Fruit fly (Drosophila melanogaster) whole organism, embryonic: ENCODE data around the gene Vha100-2.
A peak's percentile ranks its signal among the peaks of the same experiment; 100 is the strongest.

Experiments used
- Atf6 ChIP-seq: fragments of 200-800 bp; sonication (Bioruptor generic); IDR thresholded peaks from 2 replicates; pipeline ENCODE4 v1.3.6; 2022; ENCODE audit warnings: missing biosample characterization, missing genetic modification characterization
- B-H1 ChIP-seq: fragments of 200-800 bp; sonication (Bioruptor generic); IDR thresholded peaks from 3 replicates; pipeline ENCODE4 v1.3.6; 2022; ENCODE audit warnings: missing biosample characterization, missing genetic modification characterization
- CG10431 ChIP-seq: fragments of 200-800 bp; sonication (Bioruptor generic); optimal IDR thresholded peaks from 3 replicates; lab custom pipeline; 2018; ENCODE audit warnings: missing biosample characterization, mild to moderate bottlenecking, missing genetic modification characterization
- CG10979 ChIP-seq: fragments of 200-800 bp; sonication (Bioruptor generic); optimal IDR thresholded peaks from 2 replicates; lab custom pipeline; 2018; ENCODE audit warnings: missing biosample characterization, mild to moderate bottlenecking, missing genetic modification characterization, moderate library complexity
- CG11085 ChIP-seq: fragments of 200-800 bp; sonication (Bioruptor generic); IDR thresholded peaks from 2 replicates; pipeline ENCODE4 v1.3.6; 2022; ENCODE audit warnings: missing biosample characterization, missing genetic modification characterization
- CG12071 ChIP-seq: fragments of 200-800 bp; sonication (Bioruptor generic); optimal IDR thresholded peaks from 3 replicates; lab custom pipeline; 2018; ENCODE audit warnings: missing biosample characterization, mild to moderate bottlenecking, missing genetic modification characterization
- CG12391 ChIP-seq: fragments of 200-800 bp; sonication (Bioruptor generic); optimal IDR thresholded peaks from 3 replicates; lab custom pipeline; 2018; ENCODE audit warnings: missing biosample characterization, mild to moderate bottlenecking, missing genetic modification characterization, moderate library complexity
- CG12659 ChIP-seq: fragments of 200-800 bp; sonication (Bioruptor generic); optimal IDR thresholded peaks from 3 replicates; lab custom pipeline; 2017; ENCODE audit warnings: mild to moderate bottlenecking, missing biosample characterization, missing genetic modification reagents, missing genetic modification characterization
- CG1647 ChIP-seq: fragments of 200-800 bp; sonication (Bioruptor generic); optimal IDR thresholded peaks from 3 replicates; lab custom pipeline; 2016; ENCODE audit warnings: missing biosample characterization, missing genetic modification characterization
- CG1832 ChIP-seq: fragments of 200-800 bp; sonication (Bioruptor generic); optimal IDR thresholded peaks from 2 replicates; lab custom pipeline; 2017; ENCODE audit warnings: missing biosample characterization, mild to moderate bottlenecking, missing genetic modification characterization, inconsistent platforms
- CG34376 ChIP-seq: fragments of 200-800 bp; sonication (Bioruptor generic); optimal IDR thresholded peaks from 2 replicates; lab custom pipeline; 2018; ENCODE audit warnings: missing biosample characterization, mild to moderate bottlenecking, missing genetic modification characterization
- CG3726 ChIP-seq: fragments of 200-800 bp; sonication (Bioruptor generic); IDR thresholded peaks from 3 replicates; pipeline ENCODE4, ENCODE4 v1.3.6; 2022; ENCODE audit warnings: missing biosample characterization, missing genetic modification characterization
- CG4404 ChIP-seq: fragments of 200-800 bp; sonication (Bioruptor generic); IDR thresholded peaks from 2 replicates; pipeline ENCODE4 v1.3.6; 2022; ENCODE audit warnings: missing biosample characterization, missing genetic modification characterization
- CG5180 ChIP-seq: fragments of 200-800 bp; sonication (Bioruptor generic); optimal IDR thresholded peaks from 3 replicates; lab custom pipeline; 2017; ENCODE audit warnings: missing biosample characterization, missing genetic modification characterization, mild to moderate bottlenecking, moderate library complexity, missing genetic modification reagents
- CG5245 ChIP-seq: fragments of 200-800 bp; sonication (Bioruptor generic); optimal IDR thresholded peaks from 3 replicates; lab custom pipeline; 2016; ENCODE audit warnings: missing biosample characterization, missing genetic modification characterization
- CG6813 ChIP-seq: fragments of 200-800 bp; sonication (Bioruptor generic); optimal IDR thresholded peaks from 2 replicates; lab custom pipeline; 2017; ENCODE audit warnings: missing biosample characterization, missing genetic modification characterization, mild to moderate bottlenecking, moderate library complexity, missing genetic modification reagents
- CG7786 ChIP-seq: fragments of 200-800 bp; sonication (Bioruptor generic); optimal IDR thresholded peaks from 2 replicates; lab custom pipeline; 2016; ENCODE audit warnings: missing biosample characterization, missing genetic modification characterization
- CG9932 ChIP-seq: fragments of 200-800 bp; sonication (Bioruptor generic); IDR thresholded peaks from 2 replicates; pipeline ENCODE4 v1.3.6; 2022; ENCODE audit warnings: missing biosample characterization, missing genetic modification characterization
- CkIIα-i1 ChIP-seq: fragments of 200-800 bp; sonication (Bioruptor generic); IDR thresholded peaks from 2 replicates; pipeline ENCODE4 v1.3.6; 2022; ENCODE audit warnings: missing biosample characterization, missing genetic modification characterization
- CoRest ChIP-seq: fragments of 200-800 bp; sonication (Bioruptor generic); optimal IDR thresholded peaks from 3 replicates; lab custom pipeline; 2018; ENCODE audit warnings: missing biosample characterization, mild to moderate bottlenecking, missing genetic modification characterization, moderate library complexity
- Deaf1 ChIP-seq: fragments of 200-800 bp; optimal IDR thresholded peaks from 3 replicates; lab custom pipeline; 2019; ENCODE audit warnings: missing biosample characterization, mild to moderate bottlenecking, missing genetic modification characterization, moderate library complexity
- Dip2 ChIP-seq: fragments of 200-800 bp; sonication (Bioruptor generic); IDR thresholded peaks from 2 replicates; pipeline ENCODE4 v1.3.6; 2022; ENCODE audit warnings: missing biosample characterization, missing genetic modification characterization
- Dll ChIP-seq: fragments of 200-800 bp; sonication (Bioruptor generic); IDR thresholded peaks from 4 replicates; pipeline ENCODE4 v1.3.6; 2022; ENCODE audit warnings: missing biosample characterization, missing genetic modification characterization; ENCODE audit not compliant: partially characterized antibody
- Doc3 ChIP-seq: fragments of 200-800 bp; sonication (Bioruptor generic); IDR thresholded peaks from 3 replicates; pipeline ENCODE4 v1.3.6; 2022; ENCODE audit warnings: missing biosample characterization, missing genetic modification characterization; ENCODE audit not compliant: partially characterized antibody
- Drgx ChIP-seq: fragments of 200-800 bp; sonication (Bioruptor generic); IDR thresholded peaks from 2 replicates; pipeline ENCODE4 v1.3.6; 2022; ENCODE audit warnings: missing biosample characterization, missing genetic modification characterization
- Jarid2 ChIP-seq: fragments of 200-800 bp; sonication (Bioruptor generic); optimal IDR thresholded peaks from 3 replicates; lab custom pipeline; 2017; ENCODE audit warnings: mild to moderate bottlenecking, missing biosample characterization, missing genetic modification reagents, missing genetic modification characterization
- Kr ChIP-seq: fragments of 200-800 bp; sonication (Bioruptor generic); optimal IDR thresholded peaks from 2 replicates; lab custom pipeline; 2017; ENCODE audit warnings: missing biosample characterization, mild to moderate bottlenecking, missing genetic modification characterization
- Mad ChIP-seq: fragments of 200-800 bp; sonication (Bioruptor generic); optimal IDR thresholded peaks from 2 replicates; lab custom pipeline; 2016; ENCODE audit warnings: missing biosample characterization, missing genetic modification characterization
- Meics ChIP-seq: fragments of 200-800 bp; sonication (Bioruptor generic); optimal IDR thresholded peaks from 2 replicates; lab custom pipeline; 2017; ENCODE audit warnings: missing biosample characterization, mild to moderate bottlenecking, missing genetic modification characterization
- NfI ChIP-seq: fragments of 200-800 bp; sonication (Bioruptor generic); optimal IDR thresholded peaks from 3 replicates; lab custom pipeline; 2018; ENCODE audit warnings: missing biosample characterization, mild to moderate bottlenecking, missing genetic modification characterization, moderate library complexity
- Scr ChIP-seq: fragments of 200-800 bp; sonication (Bioruptor generic); IDR thresholded peaks from 2 replicates; pipeline ENCODE4 v1.3.6; 2022; ENCODE audit warnings: missing biosample characterization, missing genetic modification characterization; ENCODE audit not compliant: partially characterized antibody
- Spps ChIP-seq: fragments of 200-800 bp; sonication (Bioruptor generic); optimal IDR thresholded peaks from 2 replicates; lab custom pipeline; 2018; ENCODE audit warnings: missing biosample characterization, mild to moderate bottlenecking, missing genetic modification characterization
- Vsx1 ChIP-seq: fragments of 200-800 bp; sonication (Bioruptor generic); optimal IDR thresholded peaks from 2 replicates; lab custom pipeline; 2017; ENCODE audit warnings: missing biosample characterization, mild to moderate bottlenecking, missing genetic modification characterization, missing genetic modification reagents
- ash1 ChIP-seq: fragments of 200-800 bp; sonication (Bioruptor generic); optimal IDR thresholded peaks from 2 replicates; lab custom pipeline; 2018; ENCODE audit warnings: missing biosample characterization, mild to moderate bottlenecking, missing genetic modification characterization
- cas ChIP-seq: fragments of 200-800 bp; sonication (Bioruptor generic); IDR thresholded peaks from 2 replicates; pipeline ENCODE4 v1.3.6; 2022; ENCODE audit warnings: missing biosample characterization, missing genetic modification characterization
- chinmo ChIP-seq: fragments of 200-800 bp; sonication (Bioruptor generic); IDR thresholded peaks from 4 replicates; pipeline ENCODE4 v1.3.6; 2022; ENCODE audit warnings: missing biosample characterization, missing genetic modification characterization; ENCODE audit not compliant: partially characterized antibody
- corto ChIP-seq: fragments of 200-800 bp; sonication (Bioruptor generic); optimal IDR thresholded peaks from 2 replicates; lab custom pipeline; 2016; ENCODE audit warnings: missing biosample characterization, mild to moderate bottlenecking, missing genetic modification characterization, moderate library complexity
- croc ChIP-seq: fragments of 200-800 bp; sonication (Bioruptor generic); conservative IDR thresholded peaks from 3 replicates; pipeline ENCODE4 v1.3.6; 2022; ENCODE audit warnings: missing biosample characterization, missing genetic modification characterization
- crol ChIP-seq: fragments of 200-800 bp; sonication (Bioruptor generic); IDR thresholded peaks from 2 replicates; pipeline ENCODE4 v1.3.6; 2022; ENCODE audit warnings: missing biosample characterization, missing genetic modification characterization
- fd102C ChIP-seq: fragments of 200-800 bp; sonication (Bioruptor generic); optimal IDR thresholded peaks from 2 replicates; lab custom pipeline; 2018; ENCODE audit warnings: missing biosample characterization, mild to moderate bottlenecking, missing genetic modification characterization, moderate library complexity
- gem ChIP-seq: fragments of 200-800 bp; sonication (Bioruptor generic); optimal IDR thresholded peaks from 2 replicates; lab custom pipeline; 2019; ENCODE audit warnings: missing biosample characterization, mild to moderate bottlenecking, missing genetic modification characterization, moderate library complexity
- gsb ChIP-seq: fragments of 200-800 bp; sonication (Bioruptor generic); IDR thresholded peaks from 2 replicates; pipeline ENCODE4 v1.3.6; 2022; ENCODE audit warnings: missing biosample characterization, missing genetic modification characterization
- jumu ChIP-seq: fragments of 200-800 bp; sonication (Bioruptor generic); optimal IDR thresholded peaks from 3 replicates; lab custom pipeline; 2016; ENCODE audit warnings: missing biosample characterization, missing genetic modification characterization
- ken ChIP-seq: fragments of 200-800 bp; sonication (Bioruptor generic); IDR thresholded peaks from 3 replicates; pipeline ENCODE4 v1.3.6; 2022; ENCODE audit warnings: missing biosample characterization, missing genetic modification characterization
- pho ChIP-seq: fragments of 200-800 bp; sonication (Bioruptor generic); optimal IDR thresholded peaks from 2 replicates; lab custom pipeline; 2016; ENCODE audit warnings: missing biosample characterization, missing genetic modification characterization
- vvl ChIP-seq: fragments of 200-800 bp; sonication (Bioruptor generic); IDR thresholded peaks from 2 replicates; pipeline ENCODE4 v1.3.6; 2022; ENCODE audit warnings: missing biosample characterization, missing genetic modification characterization
- wdn ChIP-seq: fragments of 200-800 bp; sonication (Bioruptor generic); IDR thresholded peaks from 2 replicates; pipeline ENCODE4 v1.3.6; 2022; ENCODE audit warnings: missing biosample characterization, missing genetic modification characterization
- zen2 ChIP-seq: fragments of 200-800 bp; sonication (Bioruptor generic); IDR thresholded peaks from 3 replicates; pipeline ENCODE4 v1.3.6; 2022; ENCODE audit warnings: missing biosample characterization, missing genetic modification characterization; ENCODE audit not compliant: partially characterized antibody

The Vha100-2 gene

dm6 chr3R:18396801-18397604, 2.0 kb downstream of the Vha100-2 start, which contains the start of gene Vti1b (continued):
- TF ChIP-seq CG7786 (GFP tag; lab: Kevin White, UChicago) (peak; percentile 89), ash1 (GFP tag; lab: Kevin White, UChicago) (peak; percentile 0), CG3726 (GFP tag; lab: Robert Waterston, UW) (peak; percentile 81), CG10431 (peak; percentile 75), Dip2 (GFP tag; lab: Robert Waterston, UW) (no peak), NfI (GFP tag; lab: Kevin White, UChicago) (peak; percentile 95), corto (GFP tag; lab: Kevin White, UChicago) (peak; percentile 75), B-H1 (peak; percentile 88), jumu (peak; percentile 90), Dll (0 out of 4 replicates have a peak, but pooled peaks have one; percentile 29), CG11085 (peak; percentile 85), Atf6 (peak; percentile 88), pho (GFP tag; lab: Kevin White, UChicago) (peak; percentile 91), CG1832 (GFP tag; lab: Kevin White, UChicago) (no peak), gsb (GFP tag; lab: Robert Waterston, UW) (peak; percentile 74), CG12659 (GFP tag; lab: Kevin White, UChicago) (peak; percentile 93), CG10979 (tag; lab: Kevin White, UChicago) (peak; percentile 94), croc (GFP tag; lab: Robert Waterston, UW) (peak; percentile 93), Scr (GFP tag; lab: Robert Waterston, UW) (no peak), CG34376 (GFP tag; lab: Kevin White, UChicago) (peak; percentile 56), CG5245 (GFP tag; lab: Kevin White, UChicago) (peak; percentile 92), Spps (tag; lab: Kevin White, UChicago) (peak; percentile 88), Vsx1 (peak; percentile 87), Jarid2 (GFP tag; lab: Kevin White, UChicago) (peak; percentile 51), CoRest (tag; lab: Kevin White, UChicago) (peak; percentile 95), CG5180 (peak; percentile 81), ken (peak; percentile 94), zen2 (GFP tag; lab: Robert Waterston, UW) (peak; percentile 7; the same call in 1 of the 3 replicates), Drgx (GFP tag; lab: Robert Waterston, UW) (peak; percentile 96), crol (GFP tag; lab: Robert Waterston, UW) (peak; percentile 93), Meics (peak; percentile 92), cas (GFP tag; lab: Robert Waterston, UW) (0 out of 2 replicates have a peak, but pooled peaks have one; percentile 37), wdn (GFP tag; lab: Robert Waterston, UW) (peak; percentile 86), gem (peak; percentile 95), Kr (peak; percentile 54), Deaf1 (tag; lab: Kevin White, UChicago) (peak; percentile 71), CG9932 (GFP tag; lab: Robert Waterston, UW) (peak; percentile 92), CG12391 (peak; percentile 96), CG4404 (GFP tag; lab: Robert Waterston, UW) (peak; percentile 85), vvl (GFP tag; lab: Robert Waterston, UW) (peak; percentile 97), chinmo (peak; percentile 88; the same call in 2 of the 4 replicates), Mad (GFP tag; lab: Kevin White, UChicago) (peak; percentile 95), fd102C (GFP tag; lab: Kevin White, UChicago) (peak; percentile 57), Doc3 (GFP tag; lab: Robert Waterston, UW) (no peak; the same call in 2 of the 3 replicates), CG6813 (GFP tag; lab: Kevin White, UChicago) (peak; percentile 89), CG1647 (peak; percentile 88), CkIIα-i1 (GFP tag; lab: Robert Waterston, UW) (peak; percentile 68; the same call in 1 of the 2 replicates), CG12071 (GFP tag; lab: Kevin White, UChicago) (peak; percentile 83)
